Fruit fly (Drosophila melanogaster): ENCODE measurements around the gene shep.
A peak's percentile ranks its signal among the peaks of the same experiment; 100 is the strongest.

Gene shep

dm6 chr3L:5182255-5182993, 95.3 kb downstream of the shep start (continued):
- peak; percentile 57 for TF ChIP-seq CG2712 (tag; optimal IDR thresholded peaks at IDR 0.05)
- TF ChIP-seq CG6689 (GFP tag; IDR thresholded peaks at IDR 0.05): peak; percentile 52
- peak; percentile 82 for TF ChIP-seq pros (GFP tag; optimal IDR thresholded peaks at IDR 0.05)
- peak; percentile 14 for TF ChIP-seq mam (GFP tag; optimal IDR thresholded peaks at IDR 0.05)
- TF ChIP-seq sim (GFP tag; IDR thresholded peaks at IDR 0.05): no peak; the same call in 1 of the 2 replicates
- TF ChIP-seq E2f2 (GFP tag; IDR thresholded peaks at IDR 0.05): peak; percentile 31; the same call in 1 of the 2 replicates
- no peak for TF ChIP-seq Neu2 (GFP tag; optimal IDR thresholded peaks at IDR 0.05; ENCODE audit: borderline replicate concordance)
- no peak for TF ChIP-seq CG2889 (GFP tag; IDR thresholded peaks at IDR 0.05)
- TF ChIP-seq sob (GFP tag; IDR thresholded peaks at IDR 0.05): peak; percentile 41; the same call in 1 of the 2 replicates
- no peak for TF ChIP-seq CG7963 (GFP tag; IDR thresholded peaks at IDR 0.05; ENCODE audit: partially characterized antibody)
- TF ChIP-seq cato (GFP tag; optimal IDR thresholded peaks at IDR 0.05; ENCODE audit: borderline replicate concordance): no peak
- no peak for TF ChIP-seq tna (GFP tag; IDR thresholded peaks at IDR 0.05; ENCODE audit: partially characterized antibody)
- TF ChIP-seq HLH3B (GFP tag; IDR thresholded peaks at IDR 0.05): 0 out of 2 replicates have a peak, but pooled peaks have one; percentile 15
- TF ChIP-seq Sin3A (optimal IDR thresholded peaks at IDR 0.05): no peak
- no peak for TF ChIP-seq Hmx (GFP tag; optimal IDR thresholded peaks at IDR 0.05)
- peak; percentile 15 for TF ChIP-seq NK7.1 (GFP tag; optimal IDR thresholded peaks at IDR 0.05)
- TF ChIP-seq Hand (GFP tag; optimal IDR thresholded peaks at IDR 0.05): peak; percentile 69
- peak; percentile 43 for TF ChIP-seq caup (GFP tag; optimal IDR thresholded peaks at IDR 0.05; ENCODE audit: severe bottlenecking)
- no peak for TF ChIP-seq BtbVII (GFP tag; optimal IDR thresholded peaks at IDR 0.05)
- no peak for TF ChIP-seq jigr1 (GFP tag; IDR thresholded peaks at IDR 0.05)
- no peak for TF ChIP-seq HmgD (GFP tag; optimal IDR thresholded peaks at IDR 0.05)
- TF ChIP-seq ci (GFP tag; IDR thresholded peaks at IDR 0.05): peak; percentile 53; the same call in 1 of the 3 replicates
- TF ChIP-seq CG12391 (tag; optimal IDR thresholded peaks at IDR 0.05): peak; percentile 57
- no peak for TF ChIP-seq nerfin-1 (tag; optimal IDR thresholded peaks at IDR 0.05)
- no peak for TF ChIP-seq Oaz (GFP tag; IDR thresholded peaks at IDR 0.05)
- TF ChIP-seq trem (tag; optimal IDR thresholded peaks at IDR 0.05): no peak
- no peak for TF ChIP-seq gsb (GFP tag; IDR thresholded peaks at IDR 0.05)
- no peak for TF ChIP-seq bigmax (GFP tag; optimal IDR thresholded peaks at IDR 0.05)
- TF ChIP-seq CG15269 (tag; optimal IDR thresholded peaks at IDR 0.05): peak; percentile 56
- TF ChIP-seq CG8478 (optimal IDR thresholded peaks at IDR 0.05): no peak
- no peak for TF ChIP-seq lbe (GFP tag; optimal IDR thresholded peaks at IDR 0.05)
- no peak for TF ChIP-seq CG3163 (GFP tag; optimal IDR thresholded peaks at IDR 0.05)
- 0 out of 2 replicates have a peak, but pooled peaks have one; percentile 47 for TF ChIP-seq ara (GFP tag; IDR thresholded peaks at IDR 0.05)
- TF ChIP-seq CG13424 (tag; optimal IDR thresholded peaks at IDR 0.05): peak; percentile 48
- TF ChIP-seq CG14965 (GFP tag; optimal IDR thresholded peaks at IDR 0.05; ENCODE audit: borderline replicate concordance): no peak
- TF ChIP-seq org-1 (GFP tag; optimal IDR thresholded peaks at IDR 0.05): peak; percentile 2
- no peak for TF ChIP-seq CG10654 (GFP tag; optimal IDR thresholded peaks at IDR 0.05)
- TF ChIP-seq luna (GFP tag; optimal IDR thresholded peaks at IDR 0.05): no peak
- peak; percentile 33 for TF ChIP-seq CG17385 (GFP tag; optimal IDR thresholded peaks at IDR 0.05)
- TF ChIP-seq CG12769 (tag; optimal IDR thresholded peaks at IDR 0.05): peak; percentile 50
- no peak for TF ChIP-seq CG6272 (GFP tag; IDR thresholded peaks at IDR 0.05)
- TF ChIP-seq grau (tag; optimal IDR thresholded peaks at IDR 0.05): peak; percentile 60
- TF ChIP-seq Deaf1 (tag; optimal IDR thresholded peaks at IDR 0.05): no peak
- TF ChIP-seq emc (GFP tag; optimal IDR thresholded peaks at IDR 0.05): no peak
- TF ChIP-seq Xrp1 (GFP tag; IDR thresholded peaks at IDR 0.05): peak; percentile 59; the same call in 1 of the 2 replicates
- TF ChIP-seq gro (GFP tag; optimal IDR thresholded peaks at IDR 0.05): no peak
- no peak for TF ChIP-seq CG14860 (GFP tag; IDR thresholded peaks at IDR 0.05; ENCODE audit: partially characterized antibody)
- peak; percentile 20; the same call in 1 of the 2 replicates for TF ChIP-seq Rx (GFP tag; IDR thresholded peaks at IDR 0.05)
- TF ChIP-seq inv (GFP tag; IDR thresholded peaks at IDR 0.05; ENCODE audit: partially characterized antibody): no peak
- TF ChIP-seq CG12299 (tag; optimal IDR thresholded peaks at IDR 0.05): no peak

Data from whole organism, embryonic.